Worm (Caenorhabditis elegans) whole organism, L2 larva: ENCODE results near the gene drap-1.
A peak's percentile ranks its signal among the peaks of the same experiment; 100 is the strongest.

Experiments used
- R02D3.7 ChIP-seq: fragments of 150-350 bp; optimal IDR thresholded peaks from 2 replicates; lab custom pipeline; 2014; ENCODE audit warnings: missing biosample characterization, missing genetic modification characterization
- aly-2 ChIP-seq: fragments of 150-350 bp; optimal IDR thresholded peaks from 2 replicates; lab custom pipeline; 2014; ENCODE audit warnings: missing biosample characterization, missing genetic modification characterization
- ama-1 ChIP-seq: fragments of 150-350 bp; optimal IDR thresholded peaks from 2 replicates; lab custom pipeline; 2018; ENCODE audit warnings: inconsistent platforms
- blmp-1 ChIP-seq: sonication (generic microtip); optimal IDR thresholded peaks from 2 replicates; lab custom pipeline; 2017; ENCODE audit warnings: missing genetic modification characterization, mild to moderate bottlenecking, missing compliant biosample characterization, antibody characterized with exemption, moderate library complexity; ENCODE audit not compliant: insufficient read depth
- ceh-82 ChIP-seq: fragments of 150-350 bp; optimal IDR thresholded peaks from 2 replicates; lab custom pipeline; 2014; ENCODE audit warnings: missing biosample characterization, missing genetic modification characterization
- elt-3 ChIP-seq: sonication (generic microtip); optimal IDR thresholded peaks from 2 replicates; lab custom pipeline; 2017; ENCODE audit warnings: missing biosample characterization, missing genetic modification characterization
- fos-1 ChIP-seq: fragments of 150-350 bp; optimal IDR thresholded peaks from 2 replicates; lab custom pipeline; 2014; ENCODE audit warnings: missing biosample characterization, missing genetic modification characterization
- lsy-2 ChIP-seq, 2 experiments: fragments of 150-350 bp in 1 of 2; sonication (generic microtip) in 1 of 2; optimal IDR thresholded peaks; 2 replicates each; lab custom pipeline; 2014 to 2017; ENCODE audit warnings: missing biosample characterization in 2 of 2, missing genetic modification characterization in 2 of 2
- mdl-1 ChIP-seq, 2 experiments: fragments of 150-350 bp in 1 of 2; sonication (generic microtip) in 1 of 2; optimal IDR thresholded peaks; 2 replicates each; lab custom pipeline; 2017; ENCODE audit warnings: missing biosample characterization in 2 of 2, missing genetic modification characterization in 2 of 2
- nhr-237 ChIP-seq: fragments of 150-350 bp; optimal IDR thresholded peaks from 2 replicates; lab custom pipeline; 2014; ENCODE audit warnings: missing biosample characterization, missing genetic modification characterization
- nhr-25 ChIP-seq: fragments of 150-350 bp; sonication (generic microtip); optimal IDR thresholded peaks from 3 replicates; lab custom pipeline; 2014; ENCODE audit warnings: missing biosample characterization, missing genetic modification characterization
- nhr-6 ChIP-seq: fragments of 150-350 bp; optimal IDR thresholded peaks from 2 replicates; lab custom pipeline; 2014; ENCODE audit warnings: missing biosample characterization, missing genetic modification characterization
- zag-1 ChIP-seq: fragments of 150-350 bp; optimal IDR thresholded peaks from 2 replicates; lab custom pipeline; 2014; ENCODE audit warnings: missing biosample characterization, missing genetic modification characterization
- ztf-11 ChIP-seq: sonication (generic microtip); optimal IDR thresholded peaks from 2 replicates; lab custom pipeline; 2017; ENCODE audit warnings: missing biosample characterization, missing genetic modification characterization

DNA sequence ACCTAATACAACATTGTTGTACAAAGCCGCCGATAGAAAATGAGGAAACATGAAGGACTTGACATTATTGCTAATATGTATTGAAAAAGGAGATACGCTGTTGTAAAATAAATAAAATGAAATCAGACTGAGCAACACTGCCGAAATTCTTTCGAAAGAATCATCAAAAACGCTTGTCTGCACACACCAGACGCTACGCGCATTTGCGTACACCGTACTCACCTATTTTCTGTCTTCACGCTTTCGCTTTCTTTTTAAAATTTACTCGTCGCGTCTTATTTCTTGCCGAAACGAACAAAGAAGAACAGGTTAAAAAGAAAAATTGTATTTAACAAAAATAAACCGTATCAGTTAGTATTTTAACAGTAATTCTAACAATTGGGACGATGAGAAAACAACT lies 39.2 kb upstream of the drap-1 start:
- TF ChIP-seq elt-3 (no peak), nhr-6 (tag; lab: Kevin White, UChicago) (peak; percentile 51), R02D3.7 (tag; lab: Kevin White, UChicago) (no peak), fos-1 (tag; lab: Kevin White, UChicago) (peak; percentile 55), ama-1 (no peak), nhr-25 (no peak), nhr-237 (tag; lab: Kevin White, UChicago) (no peak), ceh-82 (tag; lab: Kevin White, UChicago) (no peak), mdl-1 (tag; optimal IDR thresholded peaks at IDR 0.05; lab: Kevin White, UChicago) (no peak), blmp-1 (tag; lab: Kevin White, UChicago) (peak; percentile 98), aly-2 (tag; lab: Kevin White, UChicago) (no peak), zag-1 (no peak), lsy-2 (tag; optimal IDR thresholded peaks at IDR 0.05; lab: Kevin White, UChicago) (peak; percentile 64 to 92), ztf-11 (tag; lab: Kevin White, UChicago) (no peak)
